Worm (Caenorhabditis elegans) whole organism, mixed stage, embryonic: ENCODE measurements around the gene ecps-2.

Experiments
- M03D4.4 ChIP-seq: sonication (generic microtip); optimal IDR thresholded peaks from 2 replicates; lab custom pipeline; 2017; ENCODE audit warnings: mild to moderate bottlenecking, missing genetic modification characterization, missing compliant biosample characterization
- bed-3 ChIP-seq: fragments of 200-800 bp; sonication (Bioruptor generic); optimal IDR thresholded peaks from 3 replicates; lab custom pipeline; 2018; ENCODE audit warnings: mild to moderate bottlenecking, missing genetic modification characterization, moderate library complexity, missing compliant biosample characterization
- blmp-1 ChIP-seq: fragments of 150-350 bp; optimal IDR thresholded peaks from 2 replicates; lab custom pipeline; 2014; ENCODE audit warnings: missing biosample characterization, missing genetic modification characterization
- ceh-39 ChIP-seq: fragments of 150-350 bp; optimal IDR thresholded peaks from 2 replicates; lab custom pipeline; 2014; ENCODE audit warnings: missing biosample characterization, missing genetic modification characterization
- ceh-43 ChIP-seq: fragments of 200-800 bp; sonication (Bioruptor generic); optimal IDR thresholded peaks from 2 replicates; lab custom pipeline; 2018; ENCODE audit warnings: mild to moderate bottlenecking, missing genetic modification characterization, moderate library complexity, missing compliant biosample characterization
- ceh-83 ChIP-seq: fragments of 200-800 bp; sonication (Bioruptor generic); optimal IDR thresholded peaks from 2 replicates; lab custom pipeline; 2018; ENCODE audit warnings: mild to moderate bottlenecking, missing genetic modification characterization, missing compliant biosample characterization
- ces-1 ChIP-seq: fragments of 150-350 bp; optimal IDR thresholded peaks from 2 replicates; lab custom pipeline; 2014; ENCODE audit warnings: missing biosample characterization, missing genetic modification reagents, missing genetic modification characterization
- cnd-1 ChIP-seq: fragments of 200-800 bp; sonication (Bioruptor generic); optimal IDR thresholded peaks from 2 replicates; lab custom pipeline; 2018; ENCODE audit warnings: mild to moderate bottlenecking, missing genetic modification characterization, missing compliant biosample characterization
- drap-1 ChIP-seq: fragments of 200-800 bp; sonication (Bioruptor generic); optimal IDR thresholded peaks from 3 replicates; lab custom pipeline; 2018; ENCODE audit warnings: mild to moderate bottlenecking, missing genetic modification characterization, missing compliant biosample characterization
- elt-1 ChIP-seq: sonication (generic microtip); optimal IDR thresholded peaks from 2 replicates; lab custom pipeline; 2017; ENCODE audit warnings: missing genetic modification characterization, mild to moderate bottlenecking, missing compliant biosample characterization, antibody characterized with exemption, moderate library complexity, borderline replicate concordance; ENCODE audit not compliant: insufficient read depth
- elt-3 ChIP-seq: fragments of 150-350 bp; optimal IDR thresholded peaks from 2 replicates; lab custom pipeline; 2014; ENCODE audit warnings: missing biosample characterization, missing genetic modification characterization
- flh-1 ChIP-seq: fragments of 200-800 bp; sonication (Bioruptor generic); optimal IDR thresholded peaks from 2 replicates; lab custom pipeline; 2018; ENCODE audit warnings: mild to moderate bottlenecking, missing genetic modification characterization, moderate library complexity, missing compliant biosample characterization
- ham-2 ChIP-seq: fragments of 200-800 bp; sonication (Bioruptor generic); optimal IDR thresholded peaks from 2 replicates; lab custom pipeline; 2018; ENCODE audit warnings: mild to moderate bottlenecking, missing genetic modification characterization, missing compliant biosample characterization
- hlh-1 ChIP-seq: fragments of 150-350 bp; optimal IDR thresholded peaks from 2 replicates; lab custom pipeline; 2014; ENCODE audit warnings: missing biosample characterization, missing genetic modification reagents, missing genetic modification characterization
- lin-13 ChIP-seq: fragments of 150-350 bp; optimal IDR thresholded peaks from 2 replicates; lab custom pipeline; 2014; ENCODE audit warnings: missing biosample characterization, missing genetic modification characterization
- lin-32 ChIP-seq: fragments of 200-800 bp; sonication (Bioruptor generic); optimal IDR thresholded peaks from 2 replicates; lab custom pipeline; 2018; ENCODE audit warnings: mild to moderate bottlenecking, missing genetic modification characterization, missing compliant biosample characterization
- lsy-2 ChIP-seq: fragments of 150-350 bp; optimal IDR thresholded peaks from 2 replicates; lab custom pipeline; 2014; ENCODE audit warnings: missing biosample characterization, missing genetic modification characterization
- mab-5 ChIP-seq: fragments of 150-350 bp; optimal IDR thresholded peaks from 2 replicates; lab custom pipeline; 2014; ENCODE audit warnings: missing biosample characterization, missing genetic modification characterization
- mep-1 ChIP-seq: fragments of 150-350 bp; optimal IDR thresholded peaks from 2 replicates; lab custom pipeline; 2017; ENCODE audit warnings: missing biosample characterization, missing genetic modification reagents, missing genetic modification characterization, inconsistent platforms
- mls-2 ChIP-seq: sonication (generic microtip); optimal IDR thresholded peaks from 2 replicates; lab custom pipeline; 2016; ENCODE audit warnings: mild to moderate bottlenecking, missing genetic modification characterization, moderate library complexity, missing compliant biosample characterization
- nhr-12 ChIP-seq: fragments of 150-350 bp; optimal IDR thresholded peaks from 2 replicates; lab custom pipeline; 2014; ENCODE audit warnings: missing biosample characterization, missing genetic modification characterization
- nhr-2 ChIP-seq: fragments of 150-350 bp; optimal IDR thresholded peaks from 2 replicates; lab custom pipeline; 2014; ENCODE audit warnings: missing biosample characterization, missing genetic modification characterization
- nhr-237 ChIP-seq: fragments of 150-350 bp; optimal IDR thresholded peaks from 2 replicates; lab custom pipeline; 2014; ENCODE audit warnings: missing biosample characterization, missing genetic modification characterization
- nhr-28 ChIP-seq: fragments of 150-350 bp; optimal IDR thresholded peaks from 2 replicates; lab custom pipeline; 2014; ENCODE audit warnings: missing biosample characterization, missing genetic modification characterization
- nhr-76 ChIP-seq: sonication (generic microtip); optimal IDR thresholded peaks from 2 replicates; lab custom pipeline; 2017; ENCODE audit warnings: missing biosample characterization, missing genetic modification characterization
- pha-4 ChIP-seq: fragments of 150-350 bp; optimal IDR thresholded peaks from 2 replicates; lab custom pipeline; 2018; ENCODE audit warnings: missing biosample characterization, missing genetic modification reagents, missing genetic modification characterization
- sem-2 ChIP-seq: fragments of 200-800 bp; sonication (Bioruptor generic); optimal IDR thresholded peaks from 2 replicates; lab custom pipeline; 2018; ENCODE audit warnings: mild to moderate bottlenecking, missing genetic modification characterization, missing compliant biosample characterization
- snpc-4 ChIP-seq: fragments of 150-350 bp; optimal IDR thresholded peaks from 2 replicates; lab custom pipeline; 2014; ENCODE audit warnings: missing biosample characterization, missing genetic modification characterization
- sptf-1 ChIP-seq: sonication (generic microtip); optimal IDR thresholded peaks from 2 replicates; lab custom pipeline; 2017; ENCODE audit warnings: mild to moderate bottlenecking, missing genetic modification characterization, moderate library complexity, missing compliant biosample characterization
- tbx-8 ChIP-seq: fragments of 200-800 bp; sonication (Bioruptor generic); optimal IDR thresholded peaks from 2 replicates; lab custom pipeline; 2018; ENCODE audit warnings: mild to moderate bottlenecking, missing genetic modification characterization, moderate library complexity, missing compliant biosample characterization
- unc-120 ChIP-seq: sonication (generic microtip); optimal IDR thresholded peaks from 2 replicates; lab custom pipeline; 2017; ENCODE audit warnings: missing genetic modification characterization, missing compliant biosample characterization; ENCODE audit not compliant: poor library complexity, severe bottlenecking
- unc-39 ChIP-seq: fragments of 150-350 bp; optimal IDR thresholded peaks from 2 replicates; lab custom pipeline; 2014; ENCODE audit warnings: missing biosample characterization, missing genetic modification characterization
- unc-62 ChIP-seq: fragments of 150-350 bp; optimal IDR thresholded peaks from 2 replicates; lab custom pipeline; 2014; ENCODE audit warnings: missing biosample characterization, missing genetic modification reagents, missing genetic modification characterization
- zip-8 ChIP-seq: fragments of 150-350 bp; optimal IDR thresholded peaks from 2 replicates; lab custom pipeline; 2014; ENCODE audit warnings: missing biosample characterization, missing genetic modification characterization
- ztf-11 ChIP-seq: fragments of 150-350 bp; optimal IDR thresholded peaks from 2 replicates; lab custom pipeline; 2014; ENCODE audit warnings: missing biosample characterization, missing genetic modification characterization

The ecps-2 gene

DNA sequence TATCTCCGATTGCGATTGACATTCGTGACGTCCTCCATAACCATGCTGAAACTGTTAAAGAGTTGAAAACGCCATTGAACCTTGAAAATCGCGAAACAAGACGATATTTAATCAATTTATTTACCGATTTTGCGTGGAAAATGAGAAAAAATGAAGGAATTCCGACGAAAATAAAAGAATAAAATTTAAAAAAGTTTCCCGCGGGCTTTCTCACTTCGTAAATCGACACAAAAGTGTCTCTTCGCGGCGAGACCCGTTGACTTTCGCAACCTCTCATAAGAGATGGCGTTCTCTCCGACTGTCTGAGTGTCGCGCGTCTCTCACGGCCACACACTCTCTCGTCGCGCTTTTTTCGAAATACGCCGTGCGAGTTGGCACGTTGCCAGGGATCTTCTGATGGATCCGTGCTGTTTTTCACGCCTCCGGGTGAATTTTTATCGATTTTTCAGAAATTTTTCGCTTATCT is 35.7 kb upstream of the ecps-2 start, which contains the start of gene hat-1 (continued):
- TF ChIP-seq M03D4.4 (tag; lab: Kevin White, UChicago) = no peak
- peak; percentile 68 for TF ChIP-seq ces-1 (GFP tag; lab: Kevin White, UChicago)
- TF ChIP-seq, all 35 proteins: peak for 14

DNA sequence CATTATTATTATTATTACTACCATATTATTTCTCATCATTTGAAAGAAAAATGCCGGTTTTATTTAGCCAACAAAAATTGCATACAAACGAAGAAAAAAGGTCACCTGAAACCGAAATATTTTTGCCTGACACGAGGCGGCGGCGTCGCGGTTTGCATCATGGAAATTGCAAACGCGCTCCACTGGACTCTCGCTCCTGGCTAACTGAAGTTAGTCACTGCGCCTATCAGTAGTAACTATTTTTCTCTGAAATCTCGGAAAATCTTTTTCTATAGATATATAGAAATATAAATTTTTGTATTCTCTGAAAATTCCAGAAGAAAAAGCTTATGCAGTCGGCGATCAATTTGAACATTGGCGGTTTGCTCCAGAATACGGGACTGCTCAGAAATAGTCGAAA is 27.1 kb upstream of the ecps-2 start, which contains the start of gene ymel-1:
TSS of gene ymel-1 (plus strand) at position 318 of the 400 bp plus-strand sequence.
- no peak for TF ChIP-seq mep-1
- TF ChIP-seq M03D4.4 (tag; lab: Kevin White, UChicago) = peak; percentile 25

DNA sequence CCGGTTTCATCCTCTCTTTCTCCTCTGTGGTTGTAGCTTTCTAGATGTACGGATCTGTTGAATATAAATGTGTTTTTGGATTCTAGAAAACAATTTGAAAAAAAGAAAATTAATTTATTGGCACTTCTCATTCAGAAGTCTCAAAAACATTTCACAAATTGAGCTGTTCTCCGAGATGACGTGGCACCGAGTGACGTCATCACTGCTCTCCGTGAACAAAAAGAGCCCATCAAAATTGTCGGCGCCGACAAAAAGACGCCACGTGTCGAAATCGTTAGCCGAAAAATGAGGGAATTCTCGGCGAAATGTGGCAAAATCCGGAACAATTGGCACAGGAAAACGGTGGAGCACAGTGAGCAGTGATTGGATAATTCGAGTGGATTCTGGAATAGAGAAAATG is 21.2 kb upstream of the ecps-2 start:
- TF ChIP-seq nhr-2 (tag; lab: Kevin White, UChicago) (no peak), ceh-39 (no peak), mep-1 (no peak), M03D4.4 (tag; lab: Kevin White, UChicago) (no peak)

DNA sequence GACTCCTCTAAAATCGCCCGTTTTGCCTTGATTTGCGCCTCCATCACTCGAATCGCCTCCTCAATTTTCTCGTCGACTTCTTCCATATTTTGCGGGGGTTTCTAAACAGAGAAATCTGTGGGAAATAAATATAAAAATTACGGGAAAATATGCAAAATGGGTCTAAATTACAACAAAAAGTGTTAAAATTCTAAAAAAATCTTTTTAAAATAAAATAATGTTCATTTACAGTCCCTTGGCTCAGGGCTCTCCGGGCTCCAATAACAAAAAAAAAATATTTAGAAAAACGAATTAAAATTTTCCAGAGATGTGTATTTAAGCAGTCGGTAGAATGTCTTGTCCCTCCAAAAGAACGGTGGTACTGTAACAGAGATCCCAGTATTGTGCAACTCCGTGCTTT is 19.0 kb upstream of the ecps-2 start, which contains the start of gene M03C11.6:
TSS of gene M03C11.6 (minus strand) at position 101 of the 400 bp plus-strand sequence.
- TF ChIP-seq bed-3 (no peak), tbx-8 (GFP tag; lab: Kevin White, UChicago) (no peak), blmp-1 (no peak), mab-5 (tag; lab: Kevin White, UChicago) (no peak), nhr-237 (no peak), sem-2 (GFP tag; lab: Kevin White, UChicago) (no peak), ces-1 (GFP tag; lab: Kevin White, UChicago) (no peak), cnd-1 (no peak), ceh-83 (GFP tag; lab: Kevin White, UChicago) (no peak), unc-120 (no peak), lin-32 (GFP tag; lab: Kevin White, UChicago) (no peak), mls-2 (tag; lab: Kevin White, UChicago) (no peak)

DNA sequence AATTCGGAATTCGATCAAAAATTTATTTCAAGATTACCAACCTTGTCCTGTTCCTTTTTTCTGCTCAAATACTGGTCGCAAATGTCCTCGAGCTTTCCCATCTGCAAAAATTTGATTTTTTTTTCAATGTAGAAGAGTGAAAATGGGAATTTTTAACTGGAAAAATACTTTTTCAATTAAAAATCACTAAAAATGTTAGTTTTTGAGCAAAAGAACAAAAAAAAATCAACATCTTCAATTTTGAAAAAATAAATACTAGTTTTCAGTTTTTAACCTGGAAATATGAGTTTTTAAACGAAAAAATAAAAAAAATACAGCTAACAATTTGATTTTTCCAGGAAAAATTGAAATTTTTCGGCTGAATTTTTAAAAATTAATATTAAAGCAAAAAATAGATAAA is 15.0 kb upstream of the ecps-2 start, which contains the start of gene prp-3:
TSS of gene prp-3 (minus strand) at position 101 of the 400 bp plus-strand sequence.
- no peak for TF ChIP-seq unc-120

DNA sequence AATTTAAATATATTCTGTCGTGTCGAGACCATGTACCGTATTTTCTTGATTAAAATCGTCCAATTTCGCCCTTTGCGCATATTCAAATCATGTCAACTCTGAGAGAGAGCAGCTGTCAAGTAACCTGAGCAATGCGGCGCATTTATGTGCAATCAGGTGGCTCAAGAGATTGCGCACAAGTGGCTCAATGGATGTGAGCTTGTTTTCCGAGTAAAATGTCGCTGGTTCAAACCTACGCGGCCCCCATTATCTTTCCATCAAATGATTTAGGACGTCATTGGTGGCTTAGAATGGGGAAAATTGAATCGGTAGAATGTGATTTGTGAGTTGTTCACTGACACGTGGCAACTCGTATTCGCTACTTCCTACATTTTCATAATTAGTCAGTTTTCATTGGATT is 10.8 kb upstream of the ecps-2 start:
- TF ChIP-seq snpc-4 (tag; lab: Kevin White, UChicago) (no peak), ceh-39 (no peak), sem-2 (GFP tag; lab: Kevin White, UChicago) (peak; percentile 34), mab-5 (tag; lab: Kevin White, UChicago) (peak; percentile 54), nhr-28 (tag; lab: Kevin White, UChicago) (peak; percentile 14), unc-62 (GFP tag; lab: Kevin White, UChicago) (peak; percentile 73), ceh-43 (GFP tag; lab: Kevin White, UChicago) (peak; percentile 46), mls-2 (tag; lab: Kevin White, UChicago) (peak; percentile 69), lsy-2 (tag; lab: Kevin White, UChicago) (peak; percentile 8), hlh-1 (peak; percentile 92), ztf-11 (tag; lab: Kevin White, UChicago) (no peak), cnd-1 (peak; percentile 79), lin-13 (peak; percentile 50), nhr-76 (tag; lab: Kevin White, UChicago) (no peak), flh-1 (GFP tag; lab: Kevin White, UChicago) (peak; percentile 17), zip-8 (tag; lab: Kevin White, UChicago) (no peak), M03D4.4 (tag; lab: Kevin White, UChicago) (peak; percentile 75), nhr-237 (no peak), elt-3 (no peak), nhr-2 (tag; lab: Kevin White, UChicago) (no peak), tbx-8 (GFP tag; lab: Kevin White, UChicago) (no peak), ham-2 (GFP tag; lab: Kevin White, UChicago) (peak; percentile 2), mep-1 (no peak), unc-39 (tag; lab: Kevin White, UChicago) (no peak), ceh-83 (GFP tag; lab: Kevin White, UChicago) (peak; percentile 84), blmp-1 (no peak), sptf-1 (peak; percentile 72), pha-4 (tag; lab: Kevin White, UChicago) (peak; percentile 4), lin-32 (GFP tag; lab: Kevin White, UChicago) (peak; percentile 53), ces-1 (GFP tag; lab: Kevin White, UChicago) (peak; percentile 21), unc-120 (peak; percentile 86), bed-3 (peak; percentile 21), elt-1 (tag; lab: Kevin White, UChicago) (no peak), nhr-12 (tag; lab: Kevin White, UChicago) (no peak), drap-1 (GFP tag; lab: Kevin White, UChicago) (peak; percentile 72)
- TF ChIP-seq, all 35 proteins: peak for 21
